Worm (Caenorhabditis elegans): ENCODE measurements around the gene D2096.7.
"Not testable (repeated sequence)": the region's sequence is repeated elsewhere in the genome, so short reads cannot be mapped to it uniquely, and the experiment has no call there.

D2096.7 gene

ce11 chrIV:8377501-8377900, at the start of gene D2096.7:
D2096.7 (minus strand) TSS chrIV:8377630.
- TF ChIP-seq unc-62 (GFP tag; optimal IDR thresholded peaks at IDR 0.05), result no peak

- no peak for TF ChIP-seq unc-62 (GFP tag; optimal IDR thresholded peaks at IDR 0.05)
Observed at ce11 chrIV:8426537-8426936, 49.1 kb upstream of the D2096.7 start, which contains the start of the genes T26A8.3 and tmem-231. T26A8.3 (minus strand) TSS chrIV:8426637. tmem-231 (plus strand) TSS chrIV:8426785.

- TF ChIP-seq unc-62 (GFP tag; optimal IDR thresholded peaks at IDR 0.05), result no peak
Observed at ce11 chrIV:8420961-8421360, 43.5 kb upstream of the D2096.7 start, which contains the start of gene M116.5. M116.5 (minus strand) TSS chrIV:8421061.

- no peak for TF ChIP-seq unc-62 (GFP tag; optimal IDR thresholded peaks at IDR 0.05)
Observed at ce11 chrIV:8397814-8398213, 20.4 kb upstream of the D2096.7 start.

ce11 chrIV:8396348-8396747, 18.9 kb upstream of the D2096.7 start, which contains the start of gene timm-17B.2:
timm-17B.2 (plus strand) TSS chrIV:8396648.
- TF ChIP-seq unc-62 (GFP tag; optimal IDR thresholded peaks at IDR 0.05), result no peak

ce11 chrIV:8394105-8394504, 16.7 kb upstream of the D2096.7 start, which contains the start of gene D2096.11:
D2096.11 (minus strand) TSS chrIV:8394205.
- no peak for TF ChIP-seq unc-62 (GFP tag; optimal IDR thresholded peaks at IDR 0.05)

- TF ChIP-seq unc-62 (GFP tag; optimal IDR thresholded peaks at IDR 0.05), result not testable (repeated sequence)
Observed at ce11 chrIV:8389139-8389538, 11.7 kb upstream of the D2096.7 start, which contains the start of gene D2096.10. D2096.10 (minus strand) TSS chrIV:8389239.

- TF ChIP-seq unc-62 (GFP tag; optimal IDR thresholded peaks at IDR 0.05), result no peak
Observed at ce11 chrIV:8385662-8386061, 8.2 kb upstream of the D2096.7 start.

ce11 chrIV:8384737-8385136, 7.3 kb upstream of the D2096.7 start:
- no peak for TF ChIP-seq unc-62 (GFP tag; optimal IDR thresholded peaks at IDR 0.05)

ce11 chrIV:8382695-8383094, 5.3 kb upstream of the D2096.7 start, which contains the start of gene D2096.9:
D2096.9 (minus strand) TSS chrIV:8382795.
- TF ChIP-seq unc-62 (GFP tag; optimal IDR thresholded peaks at IDR 0.05), result no peak

ce11 chrIV:8380266-8380850, 2.9 kb upstream of the D2096.7 start:
- no peak for TF ChIP-seq unc-62 (GFP tag; optimal IDR thresholded peaks at IDR 0.05)

- TF ChIP-seq unc-62 (GFP tag; optimal IDR thresholded peaks at IDR 0.05), result no peak
Observed at ce11 chrIV:8379683-8380082, 2.3 kb upstream of the D2096.7 start, which contains the start of gene praf-3. praf-3 (plus strand) TSS chrIV:8379983.

ce11 chrIV:8379278-8379677, 1.8 kb upstream of the D2096.7 start, which contains the start of gene nap-1:
nap-1 (minus strand) TSS chrIV:8379319.
- TF ChIP-seq unc-62 (GFP tag; optimal IDR thresholded peaks at IDR 0.05), result no peak

- TF ChIP-seq unc-62 (GFP tag; optimal IDR thresholded peaks at IDR 0.05), result no peak
Observed at ce11 chrIV:8378280-8378679, 850 bp upstream of the D2096.7 start.

- TF ChIP-seq unc-62 (GFP tag; optimal IDR thresholded peaks at IDR 0.05), result no peak
Observed at ce11 chrIV:8376923-8377322, 507 bp downstream of the D2096.7 start.

- no peak for TF ChIP-seq unc-62 (GFP tag; optimal IDR thresholded peaks at IDR 0.05)
Observed at ce11 chrIV:8375381-8375780, 2.0 kb downstream of the D2096.7 start.

ce11 chrIV:8369135-8369534, 8.3 kb downstream of the D2096.7 start, which contains the start of gene D2096.6:
D2096.6 (minus strand) TSS chrIV:8369235.
- TF ChIP-seq unc-62 (GFP tag; optimal IDR thresholded peaks at IDR 0.05), result no peak

Data from whole organism, dauer.